Worm (Caenorhabditis elegans) whole organism, young adult: ENCODE data around the gene W09G12.7.

Experiments used
- B0035.1 ChIP-seq: sonication (generic microtip); optimal IDR thresholded peaks from 2 replicates; lab custom pipeline; 2016; ENCODE audit warnings: missing genetic modification characterization, mild to moderate bottlenecking, missing compliant biosample characterization, missing genotype, missing genetic modification reagents
- B0261.1 ChIP-seq: sonication (generic microtip); optimal IDR thresholded peaks from 2 replicates; lab custom pipeline; 2016; ENCODE audit warnings: mild to moderate bottlenecking, missing genetic modification characterization, moderate library complexity, missing compliant biosample characterization
- B0336.3 ChIP-seq: fragments of 200-800 bp; sonication (Bioruptor generic); IDR thresholded peaks from 2 replicates; pipeline ENCODE4 v1.3.6; 2022; ENCODE audit warnings: missing genetic modification characterization, missing compliant biosample characterization
- C06A6.2 ChIP-seq: fragments of 200-800 bp; sonication (Bioruptor generic); conservative IDR thresholded peaks from 2 replicates; pipeline ENCODE4 v1.3.6; 2022; ENCODE audit warnings: missing genetic modification characterization, missing compliant biosample characterization
- D2030.7 ChIP-seq: fragments of 200-800 bp; sonication (Bioruptor generic); IDR thresholded peaks from 2 replicates; pipeline ENCODE4 v1.3.6; 2022; ENCODE audit warnings: missing genetic modification reagents, missing genetic modification characterization, missing compliant biosample characterization
- F23B12.7 ChIP-seq: sonication (generic microtip); optimal IDR thresholded peaks from 2 replicates; lab custom pipeline; 2017; ENCODE audit warnings: missing genetic modification characterization, mild to moderate bottlenecking, missing compliant biosample characterization, antibody characterized with exemption, moderate library complexity; ENCODE audit not compliant: insufficient read depth
- F33H1.4 ChIP-seq: fragments of 200-800 bp; sonication (Bioruptor generic); IDR thresholded peaks from 2 replicates; pipeline ENCODE4 v1.3.6; 2022; ENCODE audit warnings: missing genetic modification reagents, missing genetic modification characterization, missing compliant biosample characterization
- F37B4.10 ChIP-seq: fragments of 200-800 bp; sonication (Bioruptor generic); IDR thresholded peaks from 2 replicates; pipeline ENCODE4 v1.3.6; 2022; ENCODE audit warnings: missing genetic modification characterization, missing compliant biosample characterization
- F49E8.2 ChIP-seq: sonication (generic microtip); optimal IDR thresholded peaks from 3 replicates; lab custom pipeline; 2017; ENCODE audit warnings: missing genetic modification characterization, mild to moderate bottlenecking, missing compliant biosample characterization, antibody characterized with exemption, moderate library complexity; ENCODE audit not compliant: insufficient read depth
- F52B5.7 ChIP-seq: sonication (generic microtip); optimal IDR thresholded peaks from 2 replicates; lab custom pipeline; 2016; ENCODE audit warnings: mild to moderate bottlenecking, missing genetic modification characterization, missing compliant biosample characterization
- F55B11.4 ChIP-seq: sonication (generic microtip); optimal IDR thresholded peaks from 2 replicates; lab custom pipeline; 2016; ENCODE audit warnings: missing compliant biosample characterization, missing genetic modification characterization, borderline replicate concordance; ENCODE audit not compliant: insufficient read depth
- F57C9.4 ChIP-seq: sonication (generic microtip); optimal IDR thresholded peaks from 2 replicates; lab custom pipeline; 2017; ENCODE audit warnings: mild to moderate bottlenecking, missing genetic modification characterization, missing compliant biosample characterization
- K11D2.4 ChIP-seq: fragments of 200-800 bp; sonication (Bioruptor generic); IDR thresholded peaks from 2 replicates; pipeline ENCODE4 v1.3.6; 2022; ENCODE audit warnings: missing genetic modification reagents, missing genetic modification characterization, missing compliant biosample characterization
- K12H6.12 ChIP-seq: fragments of 200-800 bp; sonication (Bioruptor generic); optimal IDR thresholded peaks from 2 replicates; lab custom pipeline; 2018; ENCODE audit warnings: mild to moderate bottlenecking, missing genetic modification characterization, missing compliant biosample characterization
- T26A5.8 ChIP-seq: sonication (generic microtip); optimal IDR thresholded peaks from 2 replicates; lab custom pipeline; 2016; ENCODE audit warnings: missing genetic modification characterization, missing compliant biosample characterization
- ZK185.1 ChIP-seq: sonication (generic microtip); optimal IDR thresholded peaks from 2 replicates; lab custom pipeline; 2016; ENCODE audit warnings: mild to moderate bottlenecking, missing genetic modification characterization, missing compliant biosample characterization; ENCODE audit not compliant: poor library complexity, severe bottlenecking
- ama-1 ChIP-seq, 3 experiments: fragments of 150-350 bp in 1 of 3; sonication (generic microtip) in 2 of 3; optimal IDR thresholded peaks; 2 replicates each; lab custom pipeline; 2014 to 2018; ENCODE audit warnings: missing biosample characterization in 2 of 3, missing genetic modification characterization in 2 of 3, missing genetic modification reagents in 2 of 3
- aptf-3 ChIP-seq: fragments of 200-800 bp; sonication (Bioruptor generic); IDR thresholded peaks from 2 replicates; pipeline ENCODE4 v1.3.6; 2022; ENCODE audit warnings: missing genetic modification characterization, missing compliant biosample characterization
- atf-7 ChIP-seq: sonication (generic microtip); optimal IDR thresholded peaks from 2 replicates; lab custom pipeline; 2017; ENCODE audit warnings: mild to moderate bottlenecking, missing genetic modification characterization, missing compliant biosample characterization
- attf-5 ChIP-seq: fragments of 200-800 bp; sonication (Bioruptor generic); optimal IDR thresholded peaks from 2 replicates; lab custom pipeline; 2018; ENCODE audit warnings: mild to moderate bottlenecking, missing genetic modification characterization, missing compliant biosample characterization
- cebp-2 ChIP-seq: fragments of 200-800 bp; sonication (Bioruptor generic); IDR thresholded peaks from 2 replicates; pipeline ENCODE4 v1.3.6; 2022; ENCODE audit warnings: missing genetic modification characterization, missing compliant biosample characterization
- ceh-91 ChIP-seq: fragments of 200-800 bp; sonication (Bioruptor generic); IDR thresholded peaks from 2 replicates; pipeline ENCODE4 v1.3.6; 2022; ENCODE audit warnings: missing genetic modification reagents, missing genetic modification characterization, missing compliant biosample characterization
- chd-7 ChIP-seq: sonication (generic microtip); optimal IDR thresholded peaks from 2 replicates; lab custom pipeline; 2016; ENCODE audit warnings: mild to moderate bottlenecking, missing genetic modification characterization, moderate library complexity, missing compliant biosample characterization
- die-1 ChIP-seq: sonication (generic microtip); optimal IDR thresholded peaks from 2 replicates; lab custom pipeline; 2016; ENCODE audit warnings: missing genotype, mild to moderate bottlenecking, missing genetic modification characterization, missing compliant biosample characterization
- dpl-1 ChIP-seq: fragments of 150-350 bp; optimal IDR thresholded peaks from 2 replicates; lab custom pipeline; 2014; ENCODE audit warnings: missing biosample characterization, missing genetic modification reagents, missing genetic modification characterization
- egl-44 ChIP-seq: fragments of 200-800 bp; sonication (Bioruptor generic); IDR thresholded peaks from 2 replicates; pipeline ENCODE4 v1.3.6; 2022; ENCODE audit warnings: missing genetic modification reagents, missing genetic modification characterization, missing compliant biosample characterization
- fkh-3 ChIP-seq: sonication (generic microtip); optimal IDR thresholded peaks from 2 replicates; lab custom pipeline; 2016; ENCODE audit warnings: mild to moderate bottlenecking, missing genetic modification characterization, missing compliant biosample characterization
- gei-17 ChIP-seq: fragments of 200-800 bp; sonication (Bioruptor generic); optimal IDR thresholded peaks from 2 replicates; lab custom pipeline; 2018; ENCODE audit warnings: mild to moderate bottlenecking, missing genetic modification characterization, missing compliant biosample characterization
- hmg-1.2 ChIP-seq: fragments of 200-800 bp; sonication (Bioruptor generic); IDR thresholded peaks from 2 replicates; pipeline ENCODE4 v1.3.6; 2022; ENCODE audit warnings: missing genetic modification reagents, missing genetic modification characterization, missing compliant biosample characterization
- hmg-20 ChIP-seq: fragments of 200-800 bp; sonication (Bioruptor generic); IDR thresholded peaks from 2 replicates; pipeline ENCODE4 v1.3.6; 2022; ENCODE audit warnings: missing genetic modification reagents, missing genetic modification characterization, missing compliant biosample characterization
- hrde-1 ChIP-seq: sonication (generic microtip); optimal IDR thresholded peaks from 2 replicates; lab custom pipeline; 2016; ENCODE audit warnings: missing genetic modification characterization, mild to moderate bottlenecking, missing compliant biosample characterization, moderate library complexity, missing genotype, missing genetic modification reagents, borderline replicate concordance
- hsf-1 ChIP-seq: fragments of 200-800 bp; sonication (Bioruptor generic); IDR thresholded peaks from 2 replicates; pipeline ENCODE4 v1.3.6; 2022; ENCODE audit warnings: missing genetic modification reagents, missing genetic modification characterization, missing compliant biosample characterization
- lin-35 ChIP-seq, 3 experiments: fragments of 150-350 bp in 2 of 3; sonication (generic microtip) in 1 of 3; optimal IDR thresholded peaks; 2 replicates each; lab custom pipeline; 2014 to 2018; ENCODE audit warnings: missing biosample characterization in 3 of 3, missing genetic modification characterization in 3 of 3, missing genetic modification reagents in 3 of 3
- lin-40 ChIP-seq: sonication (generic microtip); optimal IDR thresholded peaks from 2 replicates; lab custom pipeline; 2016; ENCODE audit warnings: missing genetic modification characterization, mild to moderate bottlenecking, missing compliant biosample characterization, missing genotype, missing genetic modification reagents
- lin-54 ChIP-seq: fragments of 200-800 bp; sonication (Bioruptor generic); optimal IDR thresholded peaks from 2 replicates; lab custom pipeline; 2018; ENCODE audit warnings: mild to moderate bottlenecking, missing genetic modification characterization, missing compliant biosample characterization
- lir-1 ChIP-seq: fragments of 200-800 bp; sonication (Bioruptor generic); conservative IDR thresholded peaks from 2 replicates; pipeline ENCODE4 v1.3.6; 2022; ENCODE audit warnings: missing genetic modification reagents, missing genetic modification characterization, missing compliant biosample characterization
- madf-6 ChIP-seq: fragments of 200-800 bp; sonication (Bioruptor generic); IDR thresholded peaks from 2 replicates; pipeline ENCODE4 v1.3.6; 2022; ENCODE audit warnings: missing genetic modification reagents, missing genetic modification characterization, missing compliant biosample characterization
- madf-8 ChIP-seq: fragments of 200-800 bp; sonication (Bioruptor generic); conservative IDR thresholded peaks from 2 replicates; pipeline ENCODE4 v1.3.6; 2022; ENCODE audit warnings: missing genetic modification reagents, missing genetic modification characterization, missing compliant biosample characterization
- mel-28 ChIP-seq: sonication (generic microtip); optimal IDR thresholded peaks from 2 replicates; lab custom pipeline; 2016; ENCODE audit warnings: borderline replicate concordance, mild to moderate bottlenecking, missing genetic modification characterization, missing compliant biosample characterization
- mes-4 ChIP-seq: sonication (generic microtip); optimal IDR thresholded peaks from 2 replicates; lab custom pipeline; 2016; ENCODE audit warnings: missing genotype, missing genetic modification characterization, missing compliant biosample characterization
- nhr-27 ChIP-seq: fragments of 200-800 bp; sonication (Bioruptor generic); optimal IDR thresholded peaks from 2 replicates; lab custom pipeline; 2018; ENCODE audit warnings: mild to moderate bottlenecking, missing genetic modification characterization, moderate library complexity, missing compliant biosample characterization
- rcor-1 ChIP-seq: fragments of 200-800 bp; sonication (Bioruptor generic); IDR thresholded peaks from 2 replicates; pipeline ENCODE4 v1.3.6; 2022; ENCODE audit warnings: missing genetic modification reagents, missing genetic modification characterization, missing compliant biosample characterization
- sea-2 ChIP-seq: fragments of 200-800 bp; sonication (Bioruptor generic); IDR thresholded peaks from 2 replicates; pipeline ENCODE4 v1.3.6; 2022; ENCODE audit warnings: missing genetic modification characterization, missing compliant biosample characterization
- snpc-3.4 ChIP-seq: sonication (generic microtip); optimal IDR thresholded peaks from 2 replicates; lab custom pipeline; 2017; ENCODE audit warnings: missing genetic modification characterization, mild to moderate bottlenecking, missing compliant biosample characterization, antibody characterized with exemption, moderate library complexity, missing genotype, missing genetic modification reagents
- tbp1 ChIP-seq: fragments of 200-800 bp; sonication (Bioruptor generic); optimal IDR thresholded peaks from 2 replicates; lab custom pipeline; 2018; ENCODE audit warnings: mild to moderate bottlenecking, missing genetic modification characterization, missing compliant biosample characterization
- unc-130 ChIP-seq: sonication (generic microtip); optimal IDR thresholded peaks from 2 replicates; lab custom pipeline; 2016; ENCODE audit warnings: missing genetic modification reagents, missing genetic modification characterization, missing compliant biosample characterization
- xnd-1 ChIP-seq: sonication (generic microtip); optimal IDR thresholded peaks from 2 replicates; lab custom pipeline; 2016; ENCODE audit warnings: missing genotype, missing genetic modification reagents, missing genetic modification characterization, missing compliant biosample characterization
- ztf-25 ChIP-seq: fragments of 200-800 bp; sonication (Bioruptor generic); IDR thresholded peaks from 2 replicates; pipeline ENCODE4 v1.3.6; 2022; ENCODE audit warnings: missing genetic modification reagents, missing genetic modification characterization, missing compliant biosample characterization
- ztf-28 ChIP-seq: fragments of 200-800 bp; sonication (Bioruptor generic); IDR thresholded peaks from 2 replicates; pipeline ENCODE4 v1.3.6; 2022; ENCODE audit warnings: missing genetic modification reagents, missing genetic modification characterization, missing compliant biosample characterization

The W09G12.7 gene

ce11 chrIV:1274583-1274982 lies 45.7 kb downstream of the W09G12.7 start, which contains the start of gene C09E9.1 (continued):
- no peak for TF ChIP-seq ZK185.1 (tag; lab: Kevin White, UChicago)
- no peak for TF ChIP-seq unc-130 (GFP tag; lab: Kevin White, UChicago)
- TF ChIP-seq F23B12.7 (tag; lab: Kevin White, UChicago), result peak; percentile 19
- no peak for TF ChIP-seq mes-4 (tag; lab: Kevin White, UChicago)
- no peak for TF ChIP-seq K11D2.4 (GFP tag; lab: Robert Waterston, UW)
- TF ChIP-seq hrde-1, result no peak
- TF ChIP-seq lir-1, result no peak
- peak; percentile 60 for TF ChIP-seq dpl-1
- no peak for TF ChIP-seq F37B4.10 (GFP tag; lab: Robert Waterston, UW)
- TF ChIP-seq ceh-91 (GFP tag; lab: Robert Waterston, UW), result no peak
- no peak for TF ChIP-seq T26A5.8 (tag; lab: Kevin White, UChicago)
- no peak for TF ChIP-seq B0261.1 (tag; lab: Kevin White, UChicago)
- peak; percentile 49 for TF ChIP-seq D2030.7 (GFP tag; lab: Robert Waterston, UW)
- TF ChIP-seq egl-44 (GFP tag; lab: Robert Waterston, UW), result no peak
- TF ChIP-seq cebp-2 (GFP tag; lab: Robert Waterston, UW), result no peak
- TF ChIP-seq hsf-1 (GFP tag; lab: Robert Waterston, UW), result no peak
- TF ChIP-seq K12H6.12 (tag; lab: Kevin White, UChicago), result peak; percentile 4
- TF ChIP-seq atf-7 (tag; lab: Kevin White, UChicago), result no peak
- peak; percentile 67 for TF ChIP-seq madf-6
- peak; percentile 99 for TF ChIP-seq hmg-1.2 (GFP tag; lab: Robert Waterston, UW)
- TF ChIP-seq aptf-3, result no peak
- TF ChIP-seq lin-40, result no peak
- no peak for TF ChIP-seq sea-2 (GFP tag; lab: Robert Waterston, UW)
- no peak for TF ChIP-seq F52B5.7 (tag; lab: Kevin White, UChicago)
- no peak for TF ChIP-seq B0336.3 (GFP tag; lab: Robert Waterston, UW)
- TF ChIP-seq madf-8 (GFP tag; lab: Robert Waterston, UW), result peak; percentile 34; the same call in 1 of the 2 replicates
- TF ChIP-seq tbp1 (GFP tag; lab: Kevin White, UChicago), result no peak
- TF ChIP-seq nhr-27 (tag; lab: Kevin White, UChicago), result no peak
- no peak for TF ChIP-seq rcor-1 (GFP tag; lab: Robert Waterston, UW)
- no peak for TF ChIP-seq ama-1 (optimal IDR thresholded peaks at IDR 0.05; lab: Kevin White, UChicago)
- no peak for TF ChIP-seq ama-1 (GFP tag; optimal IDR thresholded peaks at IDR 0.05; lab: Kevin White, UChicago)
- TF ChIP-seq xnd-1, result no peak
- no peak for TF ChIP-seq hmg-20 (GFP tag; lab: Robert Waterston, UW)
- no peak for TF ChIP-seq ztf-28 (GFP tag; lab: Robert Waterston, UW)
- TF ChIP-seq F33H1.4, result peak; percentile 48
- TF ChIP-seq F57C9.4 (tag; lab: Kevin White, UChicago), result no peak
- TF ChIP-seq attf-5 (GFP tag; lab: Kevin White, UChicago), result peak; percentile 87
- no peak for TF ChIP-seq gei-17 (GFP tag; lab: Kevin White, UChicago)
- no peak for TF ChIP-seq mel-28
- TF ChIP-seq F55B11.4 (tag; lab: Kevin White, UChicago), result no peak
- peak in 1 of 3 experiments; percentile 51 for TF ChIP-seq lin-35 (GFP tag; optimal IDR thresholded peaks at IDR 0.05; lab: Kevin White, UChicago)
- TF ChIP-seq fkh-3 (tag; lab: Kevin White, UChicago), result no peak
- TF ChIP-seq F49E8.2 (tag; lab: Kevin White, UChicago), result peak; percentile 37
- no peak for TF ChIP-seq chd-7
- peak; percentile 79 for TF ChIP-seq lin-54 (GFP tag; lab: Kevin White, UChicago)
- no peak for TF ChIP-seq snpc-3.4 (tag; lab: Kevin White, UChicago)
- TF ChIP-seq ztf-25 (GFP tag; lab: Robert Waterston, UW), result no peak
- TF ChIP-seq C06A6.2 (GFP tag; lab: Robert Waterston, UW), result no peak; the same call in 1 of the 2 replicates
- TF ChIP-seq die-1 (tag; lab: Kevin White, UChicago), result no peak
- no peak for TF ChIP-seq B0035.1 (tag; lab: Kevin White, UChicago)
